Worm (Caenorhabditis elegans): ENCODE measurements around the gene Y4C6B.2.

DNA sequence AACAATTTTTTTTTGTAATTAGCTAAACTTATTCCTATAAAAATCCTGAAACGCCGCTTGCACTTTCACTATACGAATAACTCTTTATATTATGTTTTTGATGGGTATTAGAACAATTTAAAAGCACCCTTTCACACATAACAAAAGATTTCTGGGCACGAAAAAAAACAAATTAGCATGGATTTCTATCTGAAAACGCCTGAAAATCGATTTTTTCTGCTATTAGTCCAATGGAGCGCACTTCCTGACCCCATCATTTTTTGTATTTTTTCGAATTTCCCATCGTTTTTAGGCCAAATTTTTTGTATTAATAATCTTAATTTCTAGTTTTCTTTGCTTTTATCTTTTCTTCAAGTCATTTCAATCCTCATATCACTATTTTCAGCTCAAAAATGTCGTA, 30.0 kb downstream of the Y4C6B.2 start, which contains the start of gene F41H10.3:
- TF ChIP-seq F13H6.1 (tag; optimal IDR thresholded peaks at IDR 0.05) (no peak), nhr-23 (tag; optimal IDR thresholded peaks at IDR 0.05) (no peak), snpc-4 (tag; optimal IDR thresholded peaks at IDR 0.05) (no peak), elt-3 (tag; optimal IDR thresholded peaks at IDR 0.05) (no peak)
